Worm (Caenorhabditis elegans): ENCODE results near the gene F48B9.1.

- TF ChIP-seq F13H6.1 (tag; optimal IDR thresholded peaks at IDR 0.05), result no peak
- TF ChIP-seq ztf-11 (tag; optimal IDR thresholded peaks at IDR 0.05), result no peak
- TF ChIP-seq nhr-25 (tag; optimal IDR thresholded peaks at IDR 0.05), result peak; percentile 16
- no peak for TF ChIP-seq skn-1 (tag; optimal IDR thresholded peaks at IDR 0.05)
- TF ChIP-seq fos-1 (tag; optimal IDR thresholded peaks at IDR 0.05), result no peak
- TF ChIP-seq lin-39 (tag; optimal IDR thresholded peaks at IDR 0.05), result no peak
- TF ChIP-seq crh-2 (tag; optimal IDR thresholded peaks at IDR 0.05), result no peak
- no peak for TF ChIP-seq ceh-82 (tag; optimal IDR thresholded peaks at IDR 0.05)
- TF ChIP-seq dmd-4 (tag; optimal IDR thresholded peaks at IDR 0.05), result no peak
- no peak for TF ChIP-seq nhr-77 (tag; optimal IDR thresholded peaks at IDR 0.05)
- TF ChIP-seq nhr-129 (tag; optimal IDR thresholded peaks at IDR 0.05), result no peak
- no peak for TF ChIP-seq lin-13 (GFP tag; optimal IDR thresholded peaks at IDR 0.05)
Measured at ce11 chrX:2145629-2146028, 35.1 kb upstream of the F48B9.1 start, which contains the start of gene dpy-3.
